Fruit fly (Drosophila melanogaster) whole organism, adult: ENCODE results near the gene NimB1.

Experiments used
- CG11617 ChIP-seq: fragments of 200-800 bp; sonication (Bioruptor generic); optimal IDR thresholded peaks from 2 replicates; lab custom pipeline; 2017; ENCODE audit warnings: mild to moderate bottlenecking, missing biosample characterization, missing genetic modification reagents, missing genetic modification characterization
- CG7101 ChIP-seq: fragments of 200-800 bp; sonication (Bioruptor generic); optimal IDR thresholded peaks from 2 replicates; lab custom pipeline; 2018; ENCODE audit warnings: missing biosample characterization, mild to moderate bottlenecking, missing genetic modification characterization, moderate library complexity
- Clk ChIP-seq: fragments of 200-800 bp; sonication (Bioruptor generic); optimal IDR thresholded peaks from 2 replicates; lab custom pipeline; 2017; ENCODE audit warnings: missing biosample characterization, missing genetic modification characterization
- Hr96 ChIP-seq: fragments of 200-800 bp; sonication (Bioruptor generic); optimal IDR thresholded peaks from 2 replicates; lab custom pipeline; 2016; ENCODE audit warnings: missing biosample characterization, missing genetic modification characterization
- bab1 ChIP-seq: fragments of 200-800 bp; sonication (Bioruptor generic); optimal IDR thresholded peaks from 3 replicates; lab custom pipeline; 2019; ENCODE audit warnings: missing biosample characterization, mild to moderate bottlenecking, missing genetic modification characterization, moderate library complexity
- cic ChIP-seq: fragments of 200-800 bp; sonication (Bioruptor generic); optimal IDR thresholded peaks from 2 replicates; lab custom pipeline; 2017; ENCODE audit warnings: missing biosample characterization, mild to moderate bottlenecking, missing genetic modification characterization, moderate library complexity
- kay ChIP-seq: fragments of 200-800 bp; sonication (Bioruptor generic); peaks from one replicate; lab custom pipeline; 2016; ENCODE audit warnings: missing biosample characterization, missing genetic modification characterization, borderline replicate concordance
- tj ChIP-seq: fragments of 200-800 bp; sonication (Bioruptor generic); optimal IDR thresholded peaks from 3 replicates; lab custom pipeline; 2017; ENCODE audit warnings: missing biosample characterization, mild to moderate bottlenecking, missing genetic modification characterization, moderate library complexity
- toe ChIP-seq: fragments of 200-800 bp; sonication (Bioruptor generic); optimal IDR thresholded peaks from 2 replicates; lab custom pipeline; 2016; ENCODE audit warnings: missing biosample characterization, missing genetic modification characterization

dm6 chr2L:13972847-13973246 lies 9.5 kb downstream of the NimB1 start, which contains the start of gene He:
- no peak for TF ChIP-seq tj (GFP tag; lab: Kevin White, UChicago)
- no peak for TF ChIP-seq CG7101
- TF ChIP-seq Clk (GFP tag; lab: Kevin White, UChicago): no peak
- no peak for TF ChIP-seq Hr96 (GFP tag; lab: Kevin White, UChicago)
- no peak for TF ChIP-seq toe (GFP tag; lab: Kevin White, UChicago)
- no peak for TF ChIP-seq CG11617 (GFP tag; lab: Kevin White, UChicago)
- no peak for TF ChIP-seq kay (GFP tag; lab: Kevin White, UChicago)
- TF ChIP-seq bab1 (GFP tag; lab: Kevin White, UChicago): no peak
- no peak for TF ChIP-seq cic (GFP tag; lab: Kevin White, UChicago)
